Worm (Caenorhabditis elegans) whole organism, mixed stage, embryonic: ENCODE data around the gene fbxa-77.
A peak's percentile ranks its signal among the peaks of the same experiment; 100 is the strongest.

Experiments
- bed-3 ChIP-seq: fragments of 200-800 bp; sonication (Bioruptor generic); optimal IDR thresholded peaks from 3 replicates; lab custom pipeline; 2018; ENCODE audit warnings: mild to moderate bottlenecking, missing genetic modification characterization, moderate library complexity, missing compliant biosample characterization
- blmp-1 ChIP-seq: fragments of 150-350 bp; optimal IDR thresholded peaks from 2 replicates; lab custom pipeline; 2014; ENCODE audit warnings: missing biosample characterization, missing genetic modification characterization
- ceh-39 ChIP-seq: fragments of 150-350 bp; optimal IDR thresholded peaks from 2 replicates; lab custom pipeline; 2014; ENCODE audit warnings: missing biosample characterization, missing genetic modification characterization
- elt-3 ChIP-seq: fragments of 150-350 bp; optimal IDR thresholded peaks from 2 replicates; lab custom pipeline; 2014; ENCODE audit warnings: missing biosample characterization, missing genetic modification characterization
- flh-1 ChIP-seq: fragments of 200-800 bp; sonication (Bioruptor generic); optimal IDR thresholded peaks from 2 replicates; lab custom pipeline; 2018; ENCODE audit warnings: mild to moderate bottlenecking, missing genetic modification characterization, moderate library complexity, missing compliant biosample characterization
- lin-13 ChIP-seq: fragments of 150-350 bp; optimal IDR thresholded peaks from 2 replicates; lab custom pipeline; 2014; ENCODE audit warnings: missing biosample characterization, missing genetic modification characterization
- lsy-2 ChIP-seq: fragments of 150-350 bp; optimal IDR thresholded peaks from 2 replicates; lab custom pipeline; 2014; ENCODE audit warnings: missing biosample characterization, missing genetic modification characterization
- mab-5 ChIP-seq: fragments of 150-350 bp; optimal IDR thresholded peaks from 2 replicates; lab custom pipeline; 2014; ENCODE audit warnings: missing biosample characterization, missing genetic modification characterization
- mls-2 ChIP-seq: sonication (generic microtip); optimal IDR thresholded peaks from 2 replicates; lab custom pipeline; 2016; ENCODE audit warnings: mild to moderate bottlenecking, missing genetic modification characterization, moderate library complexity, missing compliant biosample characterization
- nhr-76 ChIP-seq: sonication (generic microtip); optimal IDR thresholded peaks from 2 replicates; lab custom pipeline; 2017; ENCODE audit warnings: missing biosample characterization, missing genetic modification characterization
- snpc-4 ChIP-seq: fragments of 150-350 bp; optimal IDR thresholded peaks from 2 replicates; lab custom pipeline; 2014; ENCODE audit warnings: missing biosample characterization, missing genetic modification characterization
- tbx-8 ChIP-seq: fragments of 200-800 bp; sonication (Bioruptor generic); optimal IDR thresholded peaks from 2 replicates; lab custom pipeline; 2018; ENCODE audit warnings: mild to moderate bottlenecking, missing genetic modification characterization, moderate library complexity, missing compliant biosample characterization
- unc-39 ChIP-seq: fragments of 150-350 bp; optimal IDR thresholded peaks from 2 replicates; lab custom pipeline; 2014; ENCODE audit warnings: missing biosample characterization, missing genetic modification characterization
- ztf-11 ChIP-seq: fragments of 150-350 bp; optimal IDR thresholded peaks from 2 replicates; lab custom pipeline; 2014; ENCODE audit warnings: missing biosample characterization, missing genetic modification characterization

- TF ChIP-seq nhr-76 (tag; lab: Kevin White, UChicago) (no peak), mab-5 (tag; lab: Kevin White, UChicago) (no peak), lsy-2 (tag; lab: Kevin White, UChicago) (peak; percentile 83), flh-1 (GFP tag; lab: Kevin White, UChicago) (no peak), bed-3 (GFP tag; lab: Kevin White, UChicago) (no peak), elt-3 (tag; lab: Kevin White, UChicago) (no peak), tbx-8 (GFP tag; lab: Kevin White, UChicago) (no peak), ztf-11 (tag; lab: Kevin White, UChicago) (no peak), snpc-4 (tag; lab: Kevin White, UChicago) (no peak), blmp-1 (tag; lab: Kevin White, UChicago) (no peak), lin-13 (tag; lab: Kevin White, UChicago) (peak; percentile 85), mls-2 (peak; percentile 26), ceh-39 (tag; lab: Kevin White, UChicago) (peak; percentile 42), unc-39 (no peak)
These were observed 47.2 kb upstream of the fbxa-77 start, which contains the start of the genes mrpl-45 and Y119D3B.12 for ce11 chrIII:1201958-1202596.
